Fruit fly (Drosophila melanogaster): Measurements from ENCODE around the gene Ssdp.

Ssdp gene

DNA sequence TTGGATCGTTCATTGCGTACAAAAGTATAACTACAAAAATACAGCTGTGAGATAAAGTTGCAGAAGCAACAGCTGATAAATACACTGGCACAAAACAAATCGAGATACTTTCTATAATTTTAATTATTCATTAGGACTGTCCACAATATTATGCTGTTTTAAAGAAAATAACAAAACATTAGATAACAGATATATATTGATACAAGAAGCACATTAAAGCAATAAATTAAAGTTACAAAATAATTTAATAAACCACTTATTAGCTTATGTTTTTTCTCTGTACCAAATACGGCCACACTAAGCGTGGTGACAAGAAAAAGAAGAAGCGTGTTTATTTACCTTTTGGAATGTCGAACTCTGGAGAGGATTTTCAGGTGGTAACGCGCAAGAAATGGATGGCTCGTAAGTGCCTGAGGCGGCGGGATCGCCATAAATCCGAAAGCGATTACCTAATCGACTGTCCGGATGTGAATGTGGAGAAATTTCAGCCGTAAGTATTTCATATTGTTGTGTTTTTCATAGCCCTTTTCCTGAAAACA lies 20.9 kb upstream of the Ssdp start, which contains the start of the genes CG7988 and CG7183 (continued):
- peak; percentile 50 for TF ChIP-seq kni (GFP tag; optimal IDR thresholded peaks at IDR 0.05)
- peak; percentile 98 for TF ChIP-seq PHDP (tag; optimal IDR thresholded peaks at IDR 0.05)
- TF ChIP-seq CG1024 (GFP tag; IDR thresholded peaks at IDR 0.05): peak; percentile 94
- peak; percentile 97 for TF ChIP-seq rib (GFP tag; IDR thresholded peaks at IDR 0.05)
- TF ChIP-seq CG4360 (GFP tag; IDR thresholded peaks at IDR 0.05): peak; percentile 87
- peak; percentile 77 for TF ChIP-seq Jarid2 (GFP tag; optimal IDR thresholded peaks at IDR 0.05)
- TF ChIP-seq insv (GFP tag; optimal IDR thresholded peaks at IDR 0.05): peak in 1 of 2 experiments; percentile 70
- TF ChIP-seq Med (GFP tag): peak; percentile 97
- TF ChIP-seq CG11695 (GFP tag; IDR thresholded peaks at IDR 0.05): peak; percentile 99
- no peak for TF ChIP-seq br (optimal IDR thresholded peaks at IDR 0.05)
- TF ChIP-seq Hand (GFP tag; optimal IDR thresholded peaks at IDR 0.05): peak; percentile 87
- peak; percentile 98 for TF ChIP-seq Ada2b (GFP tag; IDR thresholded peaks at IDR 0.05)
- TF ChIP-seq Doc3 (GFP tag; IDR thresholded peaks at IDR 0.05; ENCODE audit: partially characterized antibody): no peak
- peak; percentile 88 for TF ChIP-seq Antp (GFP tag; optimal IDR thresholded peaks at IDR 0.05)
- TF ChIP-seq CG10959 (GFP tag; IDR thresholded peaks at IDR 0.05): peak; percentile 97
- TF ChIP-seq CG17359 (tag; optimal IDR thresholded peaks at IDR 0.05): peak; percentile 98
- peak; percentile 97 for TF ChIP-seq klu (GFP tag; IDR thresholded peaks at IDR 0.05)
- TF ChIP-seq CG10209 (GFP tag; optimal IDR thresholded peaks at IDR 0.05): peak; percentile 98
- TF ChIP-seq CG2129 (GFP tag; IDR thresholded peaks at IDR 0.05; ENCODE audit: partially characterized antibody): no peak
- TF ChIP-seq D (optimal IDR thresholded peaks at IDR 0.05): no peak
- peak; percentile 94 for TF ChIP-seq D (GFP tag; optimal IDR thresholded peaks at IDR 0.05)
- peak; percentile 99 for TF ChIP-seq HLH3B (GFP tag; IDR thresholded peaks at IDR 0.05)
- TF ChIP-seq Neu2 (GFP tag; optimal IDR thresholded peaks at IDR 0.05; ENCODE audit: borderline replicate concordance): peak; percentile 66
- peak; percentile 41 for TF ChIP-seq Kr (GFP tag; optimal IDR thresholded peaks at IDR 0.05)
- TF ChIP-seq disco-r (GFP tag; optimal IDR thresholded peaks at IDR 0.05): peak; percentile 95
- peak; percentile 98 for TF ChIP-seq ase (GFP tag; IDR thresholded peaks at IDR 0.05)
- peak; percentile 86 for TF ChIP-seq CG17802 (tag; optimal IDR thresholded peaks at IDR 0.05)
- TF ChIP-seq CG1233 (GFP tag; optimal IDR thresholded peaks at IDR 0.05): peak; percentile 96
- peak; percentile 95 for TF ChIP-seq CG12104 (GFP tag; optimal IDR thresholded peaks at IDR 0.05)
- TF ChIP-seq CG10147 (GFP tag; optimal IDR thresholded peaks at IDR 0.05): peak; percentile 95
- TF ChIP-seq Hr3 (GFP tag; optimal IDR thresholded peaks at IDR 0.05): peak; percentile 99
- peak; percentile 96 for TF ChIP-seq NFAT (GFP tag; IDR thresholded peaks at IDR 0.05)
- TF ChIP-seq CG7786 (GFP tag; optimal IDR thresholded peaks at IDR 0.05): peak; percentile 93
- TF ChIP-seq CG1832 (GFP tag; optimal IDR thresholded peaks at IDR 0.05): no peak
- peak; percentile 74 for TF ChIP-seq CG6654 (GFP tag; optimal IDR thresholded peaks at IDR 0.05)
- peak; percentile 99 for TF ChIP-seq zf30C (GFP tag; optimal IDR thresholded peaks at IDR 0.05)
- peak; percentile 22 for TF ChIP-seq Dp (GFP tag; optimal IDR thresholded peaks at IDR 0.05)
- peak; percentile 98 for TF ChIP-seq Rfx (GFP tag; IDR thresholded peaks at IDR 0.05)
- TF ChIP-seq CG13123 (GFP tag; optimal IDR thresholded peaks at IDR 0.05): peak; percentile 97
- TF ChIP-seq CG7372 (GFP tag; IDR thresholded peaks at IDR 0.05): peak; percentile 97
- peak; percentile 99 for TF ChIP-seq CG2712 (tag; optimal IDR thresholded peaks at IDR 0.05)
- TF ChIP-seq h (optimal IDR thresholded peaks at IDR 0.05): no peak
- peak; percentile 92 for TF ChIP-seq HHEX (GFP tag; optimal IDR thresholded peaks at IDR 0.05)
- TF ChIP-seq Mad (GFP tag; optimal IDR thresholded peaks at IDR 0.05): peak; percentile 96
- TF ChIP-seq knrl (GFP tag; IDR thresholded peaks at IDR 0.05; ENCODE audit: partially characterized antibody): no peak; the same call in 2 of the 3 replicates
- peak; percentile 97 for TF ChIP-seq twi (tag; optimal IDR thresholded peaks at IDR 0.05)
- TF ChIP-seq CG17361 (GFP tag; IDR thresholded peaks at IDR 0.05): peak; percentile 99
- TF ChIP-seq CG2875 (GFP tag; optimal IDR thresholded peaks at IDR 0.05): peak; percentile 93
- peak; percentile 95 for TF ChIP-seq CG13894 (tag; optimal IDR thresholded peaks at IDR 0.05)
- peak; percentile 99 for TF ChIP-seq Sox102F (GFP tag; optimal IDR thresholded peaks at IDR 0.05)
- TF ChIP-seq row (GFP tag; IDR thresholded peaks at IDR 0.05): peak; percentile 100

Data from whole organism, embryonic.